Fruit fly (Drosophila melanogaster) whole organism, embryonic: ENCODE measurements around the gene CG43901.

ENCODE experiments used
- ATbp ChIP-seq: fragments of 200-800 bp; sonication (Bioruptor generic); optimal IDR thresholded peaks from 2 replicates; lab custom pipeline; 2017; ENCODE audit warnings: missing biosample characterization, mild to moderate bottlenecking, missing genetic modification characterization, missing genetic modification reagents
- Adf1 ChIP-seq: fragments of 200-800 bp; sonication (Bioruptor generic); IDR thresholded peaks from 2 replicates; pipeline ENCODE4 v1.3.6; 2022; ENCODE audit warnings: missing biosample characterization, missing genetic modification characterization
- Asciz ChIP-seq: fragments of 200-800 bp; sonication (Bioruptor generic); optimal IDR thresholded peaks from 2 replicates; lab custom pipeline; 2017; ENCODE audit warnings: missing biosample characterization, mild to moderate bottlenecking, missing genetic modification characterization, missing genetic modification reagents
- Blimp-1 ChIP-seq: fragments of 200-800 bp; sonication (Bioruptor generic); optimal IDR thresholded peaks from 3 replicates; lab custom pipeline; 2018; ENCODE audit warnings: missing biosample characterization, missing genetic modification characterization, mild to moderate bottlenecking, moderate library complexity, missing genetic modification reagents
- CG11247 ChIP-seq: fragments of 200-800 bp; sonication (Bioruptor generic); IDR thresholded peaks from 2 replicates; pipeline ENCODE4 v1.3.6; 2022; ENCODE audit warnings: missing biosample characterization, missing genetic modification characterization
- CG11696 ChIP-seq: fragments of 200-800 bp; sonication (Bioruptor generic); IDR thresholded peaks from 2 replicates; pipeline ENCODE4 v1.3.6; 2022; ENCODE audit warnings: missing biosample characterization, missing genetic modification characterization
- CG12071 ChIP-seq: fragments of 200-800 bp; sonication (Bioruptor generic); optimal IDR thresholded peaks from 3 replicates; lab custom pipeline; 2018; ENCODE audit warnings: missing biosample characterization, mild to moderate bottlenecking, missing genetic modification characterization
- CG12219 ChIP-seq: fragments of 200-800 bp; sonication (Bioruptor generic); optimal IDR thresholded peaks from 3 replicates; lab custom pipeline; 2018; ENCODE audit warnings: missing biosample characterization, mild to moderate bottlenecking, missing genetic modification characterization
- CG14050 ChIP-seq: fragments of 200-800 bp; sonication (Bioruptor generic); IDR thresholded peaks from 3 replicates; pipeline ENCODE4 v1.3.6; 2022; ENCODE audit warnings: missing biosample characterization, missing genetic modification characterization
- CG14441 ChIP-seq: fragments of 200-800 bp; sonication (Bioruptor generic); IDR thresholded peaks from 2 replicates; pipeline ENCODE4 v1.3.6; 2022; ENCODE audit warnings: missing biosample characterization, missing genetic modification characterization
- CG14965 ChIP-seq: fragments of 200-800 bp; sonication (Bioruptor generic); optimal IDR thresholded peaks from 2 replicates; lab custom pipeline; 2016; ENCODE audit warnings: missing biosample characterization, missing genetic modification characterization, borderline replicate concordance
- CG15269 ChIP-seq: fragments of 200-800 bp; sonication (Bioruptor generic); optimal IDR thresholded peaks from 2 replicates; lab custom pipeline; 2018; ENCODE audit warnings: missing biosample characterization, mild to moderate bottlenecking, missing genetic modification characterization, moderate library complexity
- CG15479 ChIP-seq: fragments of 200-800 bp; sonication (Bioruptor generic); optimal IDR thresholded peaks from 3 replicates; lab custom pipeline; 2019; ENCODE audit warnings: missing biosample characterization, mild to moderate bottlenecking, missing genetic modification characterization, moderate library complexity
- CG15696 ChIP-seq: fragments of 200-800 bp; sonication (Bioruptor generic); optimal IDR thresholded peaks from 2 replicates; lab custom pipeline; 2019; ENCODE audit warnings: missing biosample characterization, mild to moderate bottlenecking, missing genetic modification characterization, moderate library complexity
- CG1602 ChIP-seq: fragments of 200-800 bp; sonication (Bioruptor generic); optimal IDR thresholded peaks from 3 replicates; lab custom pipeline; 2016; ENCODE audit warnings: missing biosample characterization, missing genetic modification characterization
- CG16815 ChIP-seq: fragments of 200-800 bp; sonication (Bioruptor generic); optimal IDR thresholded peaks from 3 replicates; lab custom pipeline; 2017; ENCODE audit warnings: missing biosample characterization, mild to moderate bottlenecking, missing genetic modification characterization
- CG17829 ChIP-seq: fragments of 200-800 bp; optimal IDR thresholded peaks from 2 replicates; lab custom pipeline; 2019; ENCODE audit warnings: missing biosample characterization, mild to moderate bottlenecking, missing genetic modification characterization, moderate library complexity
- CG2120 ChIP-seq: fragments of 200-800 bp; sonication (Bioruptor generic); optimal IDR thresholded peaks from 3 replicates; lab custom pipeline; 2016; ENCODE audit warnings: missing biosample characterization, missing genetic modification characterization
- CG3995 ChIP-seq: fragments of 200-800 bp; sonication (Bioruptor generic); optimal IDR thresholded peaks from 3 replicates; lab custom pipeline; 2016; ENCODE audit warnings: missing biosample characterization, missing genetic modification characterization
- CG4404 ChIP-seq: fragments of 200-800 bp; sonication (Bioruptor generic); IDR thresholded peaks from 2 replicates; pipeline ENCODE4 v1.3.6; 2022; ENCODE audit warnings: missing biosample characterization, missing genetic modification characterization
- CG7357 ChIP-seq: fragments of 200-800 bp; sonication (Bioruptor generic); IDR thresholded peaks from 3 replicates; pipeline ENCODE4 v1.3.6; 2022; ENCODE audit warnings: missing biosample characterization, missing genetic modification characterization
- CG7556 ChIP-seq: fragments of 200-800 bp; sonication (Bioruptor generic); optimal IDR thresholded peaks from 2 replicates; lab custom pipeline; 2017; ENCODE audit warnings: missing biosample characterization, mild to moderate bottlenecking, missing genetic modification characterization
- CG8089 ChIP-seq: fragments of 200-800 bp; sonication (Bioruptor generic); optimal IDR thresholded peaks from 3 replicates; lab custom pipeline; 2016; ENCODE audit warnings: missing biosample characterization, missing genetic modification characterization
- CG8281 ChIP-seq: fragments of 200-800 bp; sonication (Bioruptor generic); optimal IDR thresholded peaks from 2 replicates; lab custom pipeline; 2018; ENCODE audit warnings: missing biosample characterization, mild to moderate bottlenecking, missing genetic modification characterization, moderate library complexity
- Chrac-16 ChIP-seq: fragments of 200-800 bp; sonication (Bioruptor generic); optimal IDR thresholded peaks from 3 replicates; lab custom pipeline; 2016; ENCODE audit warnings: missing biosample characterization, missing genetic modification characterization
- D ChIP-seq, 2 experiments: fragments of 200-800 bp in 1 of 2; fragments of >200 bp in 1 of 2; sonication (Bioruptor generic) in 1 of 2; optimal IDR thresholded peaks; 2 replicates in 1 of 2; 3 replicates in 1 of 2; lab custom pipeline; 2017; ENCODE audit warnings: mild to moderate bottlenecking in 1 of 2, missing biosample characterization in 1 of 2, missing genetic modification characterization in 1 of 2, missing genetic modification reagents in 1 of 2
- Dip2 ChIP-seq: fragments of 200-800 bp; sonication (Bioruptor generic); IDR thresholded peaks from 2 replicates; pipeline ENCODE4 v1.3.6; 2022; ENCODE audit warnings: missing biosample characterization, missing genetic modification characterization
- E2f1 ChIP-seq: fragments of 200-800 bp; sonication (Bioruptor generic); IDR thresholded peaks from 2 replicates; pipeline ENCODE4 v1.3.6; 2022; ENCODE audit warnings: missing biosample characterization, missing genetic modification characterization
- GATAe ChIP-seq: fragments of 200-800 bp; sonication (Bioruptor generic); conservative IDR thresholded peaks from 2 replicates; pipeline ENCODE4 v1.3.6; 2022; ENCODE audit warnings: missing biosample characterization, missing genetic modification characterization
- Gsc ChIP-seq: fragments of 200-800 bp; sonication (Bioruptor generic); IDR thresholded peaks from 2 replicates; pipeline ENCODE4 v1.3.6; 2022; ENCODE audit warnings: missing biosample characterization, missing genetic modification characterization
- HmgD ChIP-seq: fragments of 200-800 bp; sonication (Bioruptor generic); optimal IDR thresholded peaks from 3 replicates; lab custom pipeline; 2016; ENCODE audit warnings: missing biosample characterization, missing genetic modification characterization
- Neu2 ChIP-seq: fragments of 200-800 bp; sonication (Bioruptor generic); optimal IDR thresholded peaks from 3 replicates; lab custom pipeline; 2016; ENCODE audit warnings: missing biosample characterization, missing genetic modification characterization, borderline replicate concordance
- Nf-YB ChIP-seq: fragments of 200-800 bp; sonication (Bioruptor generic); optimal IDR thresholded peaks from 3 replicates; lab custom pipeline; 2019; ENCODE audit warnings: missing biosample characterization, mild to moderate bottlenecking, missing genetic modification characterization, moderate library complexity
- Opbp ChIP-seq: fragments of 200-800 bp; sonication (Bioruptor generic); IDR thresholded peaks from 3 replicates; pipeline ENCODE4 v1.3.6; 2022; ENCODE audit warnings: missing biosample characterization, missing genetic modification characterization; ENCODE audit not compliant: partially characterized antibody
- PHDP ChIP-seq: fragments of 200-800 bp; sonication (Bioruptor generic); optimal IDR thresholded peaks from 3 replicates; lab custom pipeline; 2018; ENCODE audit warnings: missing biosample characterization, mild to moderate bottlenecking, missing genetic modification characterization, moderate library complexity
- ara ChIP-seq: fragments of 200-800 bp; sonication (Bioruptor generic); IDR thresholded peaks from 2 replicates; pipeline ENCODE4 v1.3.6; 2022; ENCODE audit warnings: missing biosample characterization, missing genetic modification characterization
- danr ChIP-seq: fragments of 200-800 bp; sonication (Bioruptor generic); IDR thresholded peaks from 2 replicates; pipeline ENCODE4 v1.3.6; 2022; ENCODE audit warnings: missing biosample characterization, missing genetic modification characterization
- ewg ChIP-seq: fragments of 200-800 bp; sonication (Bioruptor generic); optimal IDR thresholded peaks from 3 replicates; lab custom pipeline; 2017; ENCODE audit warnings: mild to moderate bottlenecking, missing biosample characterization, missing genetic modification reagents, missing genetic modification characterization
- gce ChIP-seq: fragments of 200-800 bp; sonication (Bioruptor generic); IDR thresholded peaks from 3 replicates; pipeline ENCODE4 v1.3.6; 2022; ENCODE audit warnings: missing biosample characterization, missing genetic modification characterization
- gsb ChIP-seq: fragments of 200-800 bp; sonication (Bioruptor generic); IDR thresholded peaks from 2 replicates; pipeline ENCODE4 v1.3.6; 2022; ENCODE audit warnings: missing biosample characterization, missing genetic modification characterization
- gt ChIP-seq: fragments of 200-800 bp; sonication (Bioruptor generic); IDR thresholded peaks from 2 replicates; pipeline ENCODE4 v1.3.6; 2022; ENCODE audit warnings: missing biosample characterization, missing genetic modification characterization
- hth ChIP-seq: fragments of >200 bp; optimal IDR thresholded peaks from 2 replicates; lab custom pipeline; 2017; ENCODE audit warnings: inconsistent platforms
- jigr1 ChIP-seq: fragments of 200-800 bp; sonication (Bioruptor generic); IDR thresholded peaks from 3 replicates; pipeline ENCODE4 v1.3.6; 2022; ENCODE audit warnings: missing biosample characterization, missing genetic modification characterization
- klu ChIP-seq: fragments of 200-800 bp; sonication (Bioruptor generic); IDR thresholded peaks from 2 replicates; pipeline ENCODE4 v1.3.6; 2022; ENCODE audit warnings: missing biosample characterization, missing genetic modification characterization
- otp ChIP-seq: fragments of 200-800 bp; sonication (Bioruptor generic); IDR thresholded peaks from 3 replicates; pipeline ENCODE4, ENCODE4 v1.3.6; 2022; ENCODE audit warnings: missing biosample characterization, missing genetic modification characterization
- pan ChIP-seq, 4 experiments: fragments of >200 bp in 3 of 4; fragments of 200-800 bp in 1 of 4; sonication (Bioruptor generic) in 1 of 4; optimal IDR thresholded peaks in 3 of 4; IDR thresholded peaks in 1 of 4; 2 replicates each; pipeline versions ENCODE4 v1.3.6 to Lab custom; 2017 to 2022; ENCODE audit warnings: missing biosample characterization in 2 of 4, missing genetic modification characterization in 2 of 4, mixed read lengths in 1 of 4
- pb ChIP-seq: fragments of 200-800 bp; sonication (Bioruptor generic); optimal IDR thresholded peaks from 3 replicates; lab custom pipeline; 2016; ENCODE audit warnings: missing biosample characterization, missing genetic modification characterization
- pho ChIP-seq: fragments of 200-800 bp; sonication (Bioruptor generic); optimal IDR thresholded peaks from 2 replicates; lab custom pipeline; 2016; ENCODE audit warnings: missing biosample characterization, missing genetic modification characterization
- repo ChIP-seq: fragments of 200-800 bp; sonication (Bioruptor generic); optimal IDR thresholded peaks from 2 replicates; lab custom pipeline; 2016; ENCODE audit warnings: missing biosample characterization, missing genetic modification characterization
- shn ChIP-seq: fragments of 200-800 bp; sonication (Bioruptor generic); optimal IDR thresholded peaks from 3 replicates; lab custom pipeline; 2016; ENCODE audit warnings: missing biosample characterization, missing genetic modification characterization
- tio ChIP-seq: fragments of 200-800 bp; sonication (Bioruptor generic); optimal IDR thresholded peaks from 2 replicates; lab custom pipeline; 2017; ENCODE audit warnings: missing biosample characterization, missing genetic modification characterization, inconsistent platforms
- tup ChIP-seq: fragments of 200-800 bp; sonication (Bioruptor generic); optimal IDR thresholded peaks from 2 replicates; lab custom pipeline; 2016; ENCODE audit warnings: missing biosample characterization, mild to moderate bottlenecking, missing genetic modification characterization, moderate library complexity

Gene CG43901

dm6 chrX:10899232-10899631 lies 6.3 kb upstream of the CG43901 start, which contains the start of gene CG1582 (continued):
- TF ChIP-seq gce (no peak), ATbp (GFP tag; lab: Kevin White, UChicago) (no peak), Chrac-16 (GFP tag; lab: Kevin White, UChicago) (no peak), Blimp-1 (GFP tag; lab: Kevin White, UChicago) (no peak), CG14965 (no peak), CG16815 (GFP tag; lab: Kevin White, UChicago) (no peak), CG4404 (GFP tag; lab: Robert Waterston, UW) (no peak), E2f1 (no peak), gsb (GFP tag; lab: Robert Waterston, UW) (no peak), CG8089 (no peak), CG1602 (GFP tag; lab: Kevin White, UChicago) (no peak), otp (GFP tag; lab: Robert Waterston, UW) (no peak), ara (GFP tag; lab: Robert Waterston, UW) (no peak), jigr1 (no peak), Asciz (no peak), HmgD (GFP tag; lab: Kevin White, UChicago) (no peak), GATAe (GFP tag; lab: Robert Waterston, UW) (no peak), CG7556 (GFP tag; lab: Kevin White, UChicago) (no peak), CG14050 (no peak), CG12219 (GFP tag; lab: Kevin White, UChicago) (no peak), gt (GFP tag; lab: Robert Waterston, UW) (no peak), ewg (GFP tag; lab: Kevin White, UChicago) (peak; percentile 16), repo (GFP tag; lab: Kevin White, UChicago) (no peak), CG15696 (tag; lab: Kevin White, UChicago) (peak; percentile 25), CG15269 (tag; lab: Kevin White, UChicago) (no peak), CG17829 (tag; lab: Kevin White, UChicago) (peak; percentile 38), PHDP (tag; lab: Kevin White, UChicago) (no peak), CG7357 (GFP tag; lab: Robert Waterston, UW) (no peak), CG3995 (GFP tag; lab: Kevin White, UChicago) (no peak), CG2120 (peak; percentile 27), pho (no peak), D (optimal IDR thresholded peaks at IDR 0.05; lab: Kevin White, UChicago) (no peak), D (GFP tag; optimal IDR thresholded peaks at IDR 0.05; lab: Kevin White, UChicago) (no peak), hth (lab: Kevin White, UChicago) (no peak), danr (GFP tag; lab: Robert Waterston, UW) (no peak), CG8281 (no peak), pan (optimal IDR thresholded peaks at IDR 0.05; lab: Kevin White, UChicago) (no peak), pan (GFP tag; optimal IDR thresholded peaks at IDR 0.05 in 1 of 2, IDR thresholded peaks at IDR 0.05 in 1 of 2) (no peak), Gsc (GFP tag; lab: Robert Waterston, UW) (no peak), tio (no peak), Opbp (GFP tag; lab: Robert Waterston, UW) (no peak), Adf1 (GFP tag; lab: Robert Waterston, UW) (no peak), Neu2 (GFP tag; lab: Kevin White, UChicago) (no peak), Dip2 (no peak), CG11696 (no peak), CG15479 (GFP tag; lab: Kevin White, UChicago) (no peak), shn (GFP tag; lab: Kevin White, UChicago) (no peak), klu (GFP tag; lab: Robert Waterston, UW) (no peak), CG14441 (GFP tag; lab: Robert Waterston, UW) (no peak), CG12071 (GFP tag; lab: Kevin White, UChicago) (no peak), pb (no peak), CG11247 (no peak), Nf-YB (GFP tag; lab: Kevin White, UChicago) (no peak), tup (GFP tag; lab: Kevin White, UChicago) (no peak)
